Worm (Caenorhabditis elegans) whole organism, mixed stage, embryonic: Measurements from ENCODE around the gene pgl-3.

Experiments used
- blmp-1 ChIP-seq: fragments of 150-350 bp; optimal IDR thresholded peaks from 2 replicates; lab custom pipeline; 2014; ENCODE audit warnings: missing biosample characterization, missing genetic modification characterization
- ceh-43 ChIP-seq: fragments of 200-800 bp; sonication (Bioruptor generic); optimal IDR thresholded peaks from 2 replicates; lab custom pipeline; 2018; ENCODE audit warnings: mild to moderate bottlenecking, missing genetic modification characterization, moderate library complexity, missing compliant biosample characterization
- lin-13 ChIP-seq: fragments of 150-350 bp; optimal IDR thresholded peaks from 2 replicates; lab custom pipeline; 2014; ENCODE audit warnings: missing biosample characterization, missing genetic modification characterization
- lsy-2 ChIP-seq: fragments of 150-350 bp; optimal IDR thresholded peaks from 2 replicates; lab custom pipeline; 2014; ENCODE audit warnings: missing biosample characterization, missing genetic modification characterization
- nhr-2 ChIP-seq: fragments of 150-350 bp; optimal IDR thresholded peaks from 2 replicates; lab custom pipeline; 2014; ENCODE audit warnings: missing biosample characterization, missing genetic modification characterization
- nhr-76 ChIP-seq: sonication (generic microtip); optimal IDR thresholded peaks from 2 replicates; lab custom pipeline; 2017; ENCODE audit warnings: missing biosample characterization, missing genetic modification characterization
- snpc-4 ChIP-seq: fragments of 150-350 bp; optimal IDR thresholded peaks from 2 replicates; lab custom pipeline; 2014; ENCODE audit warnings: missing biosample characterization, missing genetic modification characterization
- unc-39 ChIP-seq: fragments of 150-350 bp; optimal IDR thresholded peaks from 2 replicates; lab custom pipeline; 2014; ENCODE audit warnings: missing biosample characterization, missing genetic modification characterization
- unc-62 ChIP-seq: fragments of 150-350 bp; optimal IDR thresholded peaks from 2 replicates; lab custom pipeline; 2014; ENCODE audit warnings: missing biosample characterization, missing genetic modification reagents, missing genetic modification characterization
- ztf-11 ChIP-seq: fragments of 150-350 bp; optimal IDR thresholded peaks from 2 replicates; lab custom pipeline; 2014; ENCODE audit warnings: missing biosample characterization, missing genetic modification characterization

ce11 chrV:4770408-4770947, 14.7 kb downstream of the pgl-3 start, which contains the start of gene elt-7:
- TF ChIP-seq nhr-76 (tag; lab: Kevin White, UChicago) (no peak), lin-13 (tag; lab: Kevin White, UChicago) (no peak), lsy-2 (tag; lab: Kevin White, UChicago) (no peak), ztf-11 (no peak), unc-39 (tag; lab: Kevin White, UChicago) (no peak), snpc-4 (tag; lab: Kevin White, UChicago) (no peak), nhr-2 (tag; lab: Kevin White, UChicago) (no peak), unc-62 (no peak), ceh-43 (GFP tag; lab: Kevin White, UChicago) (no peak), blmp-1 (tag; lab: Kevin White, UChicago) (no peak)
